Fruit fly (Drosophila melanogaster): ENCODE measurements around the gene CG46320.

Gene CG46320

dm6 chr3L:5623296-5623695, 40.6 kb upstream of the CG46320 start:
- TF ChIP-seq CG7045 (GFP tag; optimal IDR thresholded peaks at IDR 0.05) (no peak), CG33017 (tag; optimal IDR thresholded peaks at IDR 0.05) (no peak), CG11617 (GFP tag; optimal IDR thresholded peaks at IDR 0.05) (no peak), Crg-1 (GFP tag; optimal IDR thresholded peaks at IDR 0.05) (no peak), cic (GFP tag; optimal IDR thresholded peaks at IDR 0.05) (no peak), cnc (optimal IDR thresholded peaks at IDR 0.05) (no peak), bab1 (GFP tag; optimal IDR thresholded peaks at IDR 0.05) (no peak), toe (GFP tag; optimal IDR thresholded peaks at IDR 0.05) (no peak), tj (GFP tag; optimal IDR thresholded peaks at IDR 0.05) (no peak), CG5204 (GFP tag; optimal IDR thresholded peaks at IDR 0.05) (no peak), Mnt (GFP tag; optimal IDR thresholded peaks at IDR 0.05) (no peak), Clk (GFP tag; optimal IDR thresholded peaks at IDR 0.05) (no peak), CG7101 (tag; optimal IDR thresholded peaks at IDR 0.05) (no peak), CG1620 (GFP tag; optimal IDR thresholded peaks at IDR 0.05) (no peak), CG14711 (tag; optimal IDR thresholded peaks at IDR 0.05) (no peak), ovo (GFP tag; optimal IDR thresholded peaks at IDR 0.05) (no peak), Hr96 (GFP tag; optimal IDR thresholded peaks at IDR 0.05) (no peak), kay (GFP tag; ENCODE audit: borderline replicate concordance) (no peak), pad (GFP tag; optimal IDR thresholded peaks at IDR 0.05) (no peak), CG12768 (GFP tag; optimal IDR thresholded peaks at IDR 0.05) (no peak)

- TF ChIP-seq CG14711 (tag; optimal IDR thresholded peaks at IDR 0.05): no peak
- TF ChIP-seq bab1 (GFP tag; optimal IDR thresholded peaks at IDR 0.05): no peak
- TF ChIP-seq Hr96 (GFP tag; optimal IDR thresholded peaks at IDR 0.05): no peak
- no peak for TF ChIP-seq pad (GFP tag; optimal IDR thresholded peaks at IDR 0.05)
- TF ChIP-seq ovo (GFP tag; optimal IDR thresholded peaks at IDR 0.05): no peak
- no peak for TF ChIP-seq CG7101 (tag; optimal IDR thresholded peaks at IDR 0.05)
- no peak for TF ChIP-seq Clk (GFP tag; optimal IDR thresholded peaks at IDR 0.05)
- TF ChIP-seq tj (GFP tag; optimal IDR thresholded peaks at IDR 0.05): no peak
- TF ChIP-seq Mnt (GFP tag; optimal IDR thresholded peaks at IDR 0.05): no peak
- TF ChIP-seq kay (GFP tag; ENCODE audit: borderline replicate concordance): no peak
- no peak for TF ChIP-seq Crg-1 (GFP tag; optimal IDR thresholded peaks at IDR 0.05)
- no peak for TF ChIP-seq cnc (optimal IDR thresholded peaks at IDR 0.05)
- TF ChIP-seq toe (GFP tag; optimal IDR thresholded peaks at IDR 0.05): no peak
- no peak for TF ChIP-seq cic (GFP tag; optimal IDR thresholded peaks at IDR 0.05)
- TF ChIP-seq CG33017 (tag; optimal IDR thresholded peaks at IDR 0.05): no peak
These were observed 38.7 kb upstream of the CG46320 start for dm6 chr3L:5625121-5625667.

- TF ChIP-seq CG11617 (GFP tag; optimal IDR thresholded peaks at IDR 0.05): no peak
- TF ChIP-seq CG14711 (tag; optimal IDR thresholded peaks at IDR 0.05): no peak
- TF ChIP-seq Hr96 (GFP tag; optimal IDR thresholded peaks at IDR 0.05): no peak
- no peak for TF ChIP-seq Mnt (GFP tag; optimal IDR thresholded peaks at IDR 0.05)
These were observed 37.5 kb upstream of the CG46320 start for dm6 chr3L:5626465-5626864.

dm6 chr3L:5627816-5628215, 36.1 kb upstream of the CG46320 start:
- no peak for TF ChIP-seq Mnt (GFP tag; optimal IDR thresholded peaks at IDR 0.05)
- TF ChIP-seq cnc (optimal IDR thresholded peaks at IDR 0.05): no peak
- TF ChIP-seq CG7101 (tag; optimal IDR thresholded peaks at IDR 0.05): no peak
- no peak for TF ChIP-seq tj (GFP tag; optimal IDR thresholded peaks at IDR 0.05)
- TF ChIP-seq CG33017 (tag; optimal IDR thresholded peaks at IDR 0.05): no peak
- TF ChIP-seq Hr96 (GFP tag; optimal IDR thresholded peaks at IDR 0.05): no peak
- TF ChIP-seq CG1620 (GFP tag; optimal IDR thresholded peaks at IDR 0.05): no peak

- TF ChIP-seq CG7101 (tag; optimal IDR thresholded peaks at IDR 0.05): no peak
- peak; percentile 76 for TF ChIP-seq kay (GFP tag; ENCODE audit: borderline replicate concordance)
- TF ChIP-seq toe (GFP tag; optimal IDR thresholded peaks at IDR 0.05): peak; percentile 32
- TF ChIP-seq ovo (GFP tag; optimal IDR thresholded peaks at IDR 0.05): no peak
These were observed 33.7 kb upstream of the CG46320 start for dm6 chr3L:5630176-5630583.

dm6 chr3L:5630608-5631080, 33.3 kb upstream of the CG46320 start, which contains the start of gene Blimp-1:
Gene Blimp-1 (plus strand): TSS chr3L:5630983.
- peak; percentile 13 for TF ChIP-seq Clk (GFP tag; optimal IDR thresholded peaks at IDR 0.05)
- peak; percentile 50 for TF ChIP-seq cic (GFP tag; optimal IDR thresholded peaks at IDR 0.05)
- peak; percentile 31 for TF ChIP-seq Mnt (GFP tag; optimal IDR thresholded peaks at IDR 0.05)
- TF ChIP-seq CG12768 (GFP tag; optimal IDR thresholded peaks at IDR 0.05): peak; percentile 5
- no peak for TF ChIP-seq kay (GFP tag; ENCODE audit: borderline replicate concordance)
- TF ChIP-seq Crg-1 (GFP tag; optimal IDR thresholded peaks at IDR 0.05): no peak
- no peak for TF ChIP-seq pad (GFP tag; optimal IDR thresholded peaks at IDR 0.05)

dm6 chr3L:5631917-5632316, 32.0 kb upstream of the CG46320 start:
- TF ChIP-seq kay (GFP tag; ENCODE audit: borderline replicate concordance): peak; percentile 78
- no peak for TF ChIP-seq CG1620 (GFP tag; optimal IDR thresholded peaks at IDR 0.05)

Data from whole organism, adult.